Worm (Caenorhabditis elegans): Measurements from ENCODE around the gene ttyh-1.

Gene ttyh-1

ce11 chrX:11337095-11337494 is 31.4 kb upstream of the ttyh-1 start:
- TF ChIP-seq nhr-6 (tag; optimal IDR thresholded peaks at IDR 0.05) (no peak), lsy-2 (tag; optimal IDR thresholded peaks at IDR 0.05) (no peak), sma-9 (GFP tag; optimal IDR thresholded peaks at IDR 0.05) (no peak), sma-9 (tag; optimal IDR thresholded peaks at IDR 0.05) (no peak), mbf-1 (tag; optimal IDR thresholded peaks at IDR 0.05) (no peak), lin-13 (GFP tag; optimal IDR thresholded peaks at IDR 0.05) (no peak), nhr-12 (tag; optimal IDR thresholded peaks at IDR 0.05) (no peak), lin-39 (tag; optimal IDR thresholded peaks at IDR 0.05) (no peak), ztf-11 (tag; optimal IDR thresholded peaks at IDR 0.05) (no peak), nhr-11 (tag; optimal IDR thresholded peaks at IDR 0.05) (no peak), mdl-1 (tag; optimal IDR thresholded peaks at IDR 0.05) (no peak), snpc-4 (tag; optimal IDR thresholded peaks at IDR 0.05) (no peak), elt-3 (tag; optimal IDR thresholded peaks at IDR 0.05) (no peak), egl-27 (tag; optimal IDR thresholded peaks at IDR 0.05) (no peak), crh-2 (tag; optimal IDR thresholded peaks at IDR 0.05) (no peak), sem-4 (tag; optimal IDR thresholded peaks at IDR 0.05) (no peak), skn-1 (tag; optimal IDR thresholded peaks at IDR 0.05) (no peak), Y55F3AM.14 (GFP tag; optimal IDR thresholded peaks at IDR 0.05) (no peak)

- no peak for TF ChIP-seq nhr-21 (tag; optimal IDR thresholded peaks at IDR 0.05)
- TF ChIP-seq nhr-77 (tag; optimal IDR thresholded peaks at IDR 0.05) = no peak
- TF ChIP-seq alr-1 (tag; optimal IDR thresholded peaks at IDR 0.05) = no peak
- TF ChIP-seq peb-1 (tag; optimal IDR thresholded peaks at IDR 0.05) = no peak
These were observed 30.7 kb upstream of the ttyh-1 start, which contains the start of gene gcy-9 for ce11 chrX:11337783-11338182. Gene gcy-9 (minus strand): TSS chrX:11337883.

ce11 chrX:11339375-11339924 is 29.1 kb upstream of the ttyh-1 start, which contains the start of gene aco-1:
Gene aco-1 (plus strand): TSS chrX:11339874.
- TF ChIP-seq crh-2 (tag; optimal IDR thresholded peaks at IDR 0.05) = peak; percentile 27
- TF ChIP-seq Y55F3AM.14 (GFP tag; optimal IDR thresholded peaks at IDR 0.05) = peak; percentile 11
- TF ChIP-seq unc-62 (GFP tag; optimal IDR thresholded peaks at IDR 0.05) = no peak
- peak; percentile 9 for TF ChIP-seq blmp-1 (tag; optimal IDR thresholded peaks at IDR 0.05; ENCODE audit: insufficient read depth)
- TF ChIP-seq ceh-16 (tag; optimal IDR thresholded peaks at IDR 0.05) = peak; percentile 21
- peak; percentile 47 for TF ChIP-seq C34F6.9 (tag; optimal IDR thresholded peaks at IDR 0.05)
- peak; percentile 9 for TF ChIP-seq gmeb-1 (tag; optimal IDR thresholded peaks at IDR 0.05)
- TF ChIP-seq R02D3.7 (tag; optimal IDR thresholded peaks at IDR 0.05) = no peak
- peak; percentile 75 for TF ChIP-seq nhr-129 (tag; optimal IDR thresholded peaks at IDR 0.05)
- peak; percentile 13 for TF ChIP-seq F13H6.1 (tag; optimal IDR thresholded peaks at IDR 0.05)
- TF ChIP-seq unc-55 (GFP tag; optimal IDR thresholded peaks at IDR 0.05) = peak; percentile 29
- TF ChIP-seq mdl-1 (tag; optimal IDR thresholded peaks at IDR 0.05) = no peak
- TF ChIP-seq fos-1 (tag; optimal IDR thresholded peaks at IDR 0.05) = peak; percentile 24
- peak; percentile 1 for TF ChIP-seq sem-4 (tag; optimal IDR thresholded peaks at IDR 0.05)
- TF ChIP-seq skn-1 (tag; optimal IDR thresholded peaks at IDR 0.05) = no peak
- peak; percentile 18 for TF ChIP-seq sma-9 (GFP tag; optimal IDR thresholded peaks at IDR 0.05)
- no peak for TF ChIP-seq sma-9 (tag; optimal IDR thresholded peaks at IDR 0.05)
- no peak for TF ChIP-seq nhr-10 (tag; optimal IDR thresholded peaks at IDR 0.05)
- peak; percentile 40 for TF ChIP-seq nhr-6 (tag; optimal IDR thresholded peaks at IDR 0.05)
- no peak for TF ChIP-seq sma-3 (GFP tag; optimal IDR thresholded peaks at IDR 0.05)

- TF ChIP-seq crh-2 (tag; optimal IDR thresholded peaks at IDR 0.05) (peak; percentile 64), mdl-1 (tag; optimal IDR thresholded peaks at IDR 0.05) (no peak), sem-4 (tag; optimal IDR thresholded peaks at IDR 0.05) (no peak), fos-1 (tag; optimal IDR thresholded peaks at IDR 0.05) (no peak), nhr-11 (tag; optimal IDR thresholded peaks at IDR 0.05) (no peak), lin-39 (tag; optimal IDR thresholded peaks at IDR 0.05) (no peak)
These were observed 28.0 kb upstream of the ttyh-1 start for ce11 chrX:11340478-11340877.

ce11 chrX:11344899-11345298 is 23.6 kb upstream of the ttyh-1 start:
- TF ChIP-seq unc-39 (tag; optimal IDR thresholded peaks at IDR 0.05) (no peak), fos-1 (tag; optimal IDR thresholded peaks at IDR 0.05) (peak; percentile 27), ceh-16 (tag; optimal IDR thresholded peaks at IDR 0.05) (no peak), unc-62 (GFP tag; optimal IDR thresholded peaks at IDR 0.05) (no peak), elt-3 (tag; optimal IDR thresholded peaks at IDR 0.05) (no peak), Y55F3AM.14 (GFP tag; optimal IDR thresholded peaks at IDR 0.05) (no peak), nhr-129 (tag; optimal IDR thresholded peaks at IDR 0.05) (peak; percentile 52), alr-1 (tag; optimal IDR thresholded peaks at IDR 0.05) (no peak), sma-3 (GFP tag; optimal IDR thresholded peaks at IDR 0.05) (no peak), sem-4 (tag; optimal IDR thresholded peaks at IDR 0.05) (no peak), nhr-10 (tag; optimal IDR thresholded peaks at IDR 0.05) (no peak), nhr-6 (tag; optimal IDR thresholded peaks at IDR 0.05) (no peak), ceh-82 (tag; optimal IDR thresholded peaks at IDR 0.05) (no peak), F13H6.1 (tag; optimal IDR thresholded peaks at IDR 0.05) (peak; percentile 8), lin-13 (GFP tag; optimal IDR thresholded peaks at IDR 0.05) (no peak), mab-5 (tag; optimal IDR thresholded peaks at IDR 0.05) (no peak), nhr-11 (tag; optimal IDR thresholded peaks at IDR 0.05) (no peak), elt-1 (tag; optimal IDR thresholded peaks at IDR 0.05) (no peak), nhr-237 (tag; optimal IDR thresholded peaks at IDR 0.05) (no peak), ztf-11 (tag; optimal IDR thresholded peaks at IDR 0.05) (no peak), nhr-12 (tag; optimal IDR thresholded peaks at IDR 0.05) (no peak), mdl-1 (tag; optimal IDR thresholded peaks at IDR 0.05) (no peak), lin-11 (tag; optimal IDR thresholded peaks at IDR 0.05) (no peak), ZK546.5 (tag; optimal IDR thresholded peaks at IDR 0.05) (no peak), nhr-23 (tag; optimal IDR thresholded peaks at IDR 0.05) (no peak), nhr-77 (tag; optimal IDR thresholded peaks at IDR 0.05) (no peak)
